Fruit fly (Drosophila melanogaster): ENCODE data around the gene sau.

sau gene

dm6 chr2L:2199433-2199796 is 26.7 kb upstream of the sau start:
- TF ChIP-seq dl (GFP tag; optimal IDR thresholded peaks at IDR 0.05; ENCODE audit: insufficient read depth in 1 of 2, partially characterized antibody in 2 of 2) = peak in 1 of 2 experiments; percentile 11
- no peak for TF ChIP-seq HLH106 (tag; optimal IDR thresholded peaks at IDR 0.05)
- TF ChIP-seq Rel (GFP tag; optimal IDR thresholded peaks at IDR 0.05) = peak; percentile 62
- TF ChIP-seq Rel (tag; optimal IDR thresholded peaks at IDR 0.05) = no peak
- TF ChIP-seq OdsH (GFP tag; optimal IDR thresholded peaks at IDR 0.05) = no peak
- no peak for TF ChIP-seq CG32264 (GFP tag; optimal IDR thresholded peaks at IDR 0.05)

dm6 chr2L:2200136-2201036 is 25.8 kb upstream of the sau start:
- TF ChIP-seq Hr83 (GFP tag; optimal IDR thresholded peaks at IDR 0.05; ENCODE audit: poor library complexity, severe bottlenecking) = peak; percentile 93
- peak; percentile 75 for TF ChIP-seq Hnf4 (GFP tag; optimal IDR thresholded peaks at IDR 0.05)
- no peak for TF ChIP-seq foxo (GFP tag; optimal IDR thresholded peaks at IDR 0.05)
- no peak for TF ChIP-seq ey (GFP tag; optimal IDR thresholded peaks at IDR 0.05)
- TF ChIP-seq N (GFP tag; optimal IDR thresholded peaks at IDR 0.05) = no peak
- peak; percentile 59 for TF ChIP-seq fru (GFP tag; optimal IDR thresholded peaks at IDR 0.05)
- no peak for TF ChIP-seq jim (GFP tag; optimal IDR thresholded peaks at IDR 0.05)
- no peak for TF ChIP-seq dsf (GFP tag; optimal IDR thresholded peaks at IDR 0.05; ENCODE audit: borderline replicate concordance)
- no peak for TF ChIP-seq Sp1 (GFP tag; optimal IDR thresholded peaks at IDR 0.05)
- TF ChIP-seq woc (GFP tag; optimal IDR thresholded peaks at IDR 0.05) = peak; percentile 52
- TF ChIP-seq Mio (GFP tag; optimal IDR thresholded peaks at IDR 0.05) = peak; percentile 35
- TF ChIP-seq Jra (GFP tag; optimal IDR thresholded peaks at IDR 0.05) = peak; percentile 63
- no peak for TF ChIP-seq Hr78 (GFP tag; optimal IDR thresholded peaks at IDR 0.05)
- TF ChIP-seq CG9705 (GFP tag; optimal IDR thresholded peaks at IDR 0.05) = no peak
- TF ChIP-seq tai (GFP tag; optimal IDR thresholded peaks at IDR 0.05) = peak; percentile 97
- no peak for TF ChIP-seq Dfd (GFP tag; optimal IDR thresholded peaks at IDR 0.05)
- TF ChIP-seq brk (GFP tag; optimal IDR thresholded peaks at IDR 0.05) = no peak
- TF ChIP-seq rgr (GFP tag; optimal IDR thresholded peaks at IDR 0.05) = peak; percentile 36
- no peak for TF ChIP-seq Myc (optimal IDR thresholded peaks at IDR 0.05)
- peak; percentile 20 for TF ChIP-seq OdsH (GFP tag; optimal IDR thresholded peaks at IDR 0.05)
- TF ChIP-seq lola (GFP tag; optimal IDR thresholded peaks at IDR 0.05) = no peak
- peak; percentile 63 for TF ChIP-seq sage (GFP tag; optimal IDR thresholded peaks at IDR 0.05)
- TF ChIP-seq sv (GFP tag; optimal IDR thresholded peaks at IDR 0.05) = no peak
- no peak for TF ChIP-seq HLH106 (tag; optimal IDR thresholded peaks at IDR 0.05)
- TF ChIP-seq Vsx2 (GFP tag; optimal IDR thresholded peaks at IDR 0.05; ENCODE audit: partially characterized antibody) = peak; percentile 97
- peak; percentile 97 for TF ChIP-seq Dif (GFP tag; optimal IDR thresholded peaks at IDR 0.05; ENCODE audit: partially characterized antibody)
- peak; percentile 94 for TF ChIP-seq CrebA (GFP tag; optimal IDR thresholded peaks at IDR 0.05; ENCODE audit: borderline replicate concordance)
- no peak for TF ChIP-seq dmrt93B (GFP tag; optimal IDR thresholded peaks at IDR 0.05)
- TF ChIP-seq pan (optimal IDR thresholded peaks at IDR 0.05) = no peak
- peak; percentile 52 for TF ChIP-seq br (GFP tag; optimal IDR thresholded peaks at IDR 0.05)
- TF ChIP-seq dl (GFP tag; optimal IDR thresholded peaks at IDR 0.05; ENCODE audit: insufficient read depth in 1 of 2, partially characterized antibody in 2 of 2) = peak; percentile 90 to 96
- TF ChIP-seq Rel (GFP tag; optimal IDR thresholded peaks at IDR 0.05) = no peak
- peak; percentile 98 for TF ChIP-seq Rel (tag; optimal IDR thresholded peaks at IDR 0.05)
- peak; percentile 58 for TF ChIP-seq h (GFP tag; optimal IDR thresholded peaks at IDR 0.05)
- TF ChIP-seq CG32264 (GFP tag; optimal IDR thresholded peaks at IDR 0.05) = peak; percentile 36
- TF ChIP-seq Abd-B (GFP tag; optimal IDR thresholded peaks at IDR 0.05) = no peak
- TF ChIP-seq usp (GFP tag; optimal IDR thresholded peaks at IDR 0.05) = no peak
- no peak for TF ChIP-seq GATAd (GFP tag; optimal IDR thresholded peaks at IDR 0.05)
- peak; percentile 91 for TF ChIP-seq psq (GFP tag; optimal IDR thresholded peaks at IDR 0.05)

Measured in whole organism, wandering third instar larva.